Fruit fly (Drosophila melanogaster) whole organism, embryonic: ENCODE measurements around the gene CG5810.

Source experiments
- ATbp ChIP-seq: fragments of 200-800 bp; sonication (Bioruptor generic); optimal IDR thresholded peaks from 2 replicates; lab custom pipeline; 2017; ENCODE audit warnings: missing biosample characterization, mild to moderate bottlenecking, missing genetic modification characterization, missing genetic modification reagents
- Asciz ChIP-seq: fragments of 200-800 bp; sonication (Bioruptor generic); optimal IDR thresholded peaks from 2 replicates; lab custom pipeline; 2017; ENCODE audit warnings: missing biosample characterization, mild to moderate bottlenecking, missing genetic modification characterization, missing genetic modification reagents
- Bgb ChIP-seq: fragments of 200-800 bp; sonication (Bioruptor generic); IDR thresholded peaks from 2 replicates; pipeline ENCODE4 v1.3.6; 2022; ENCODE audit warnings: missing biosample characterization, missing genetic modification characterization; ENCODE audit not compliant: partially characterized antibody
- CG11093 ChIP-seq: fragments of 200-800 bp; sonication (Bioruptor generic); IDR thresholded peaks from 3 replicates; pipeline ENCODE4 v1.3.6; 2022; ENCODE audit warnings: missing biosample characterization, missing genetic modification characterization
- CG11398 ChIP-seq: fragments of 200-800 bp; sonication (Bioruptor generic); optimal IDR thresholded peaks from 2 replicates; lab custom pipeline; 2016; ENCODE audit warnings: missing biosample characterization, missing genetic modification characterization
- CG11695 ChIP-seq: fragments of 200-800 bp; sonication (Bioruptor generic); IDR thresholded peaks from 3 replicates; pipeline ENCODE4 v1.3.6; 2022; ENCODE audit warnings: missing biosample characterization, missing genetic modification characterization
- CG12769 ChIP-seq: fragments of 200-800 bp; sonication (Bioruptor generic); optimal IDR thresholded peaks from 2 replicates; lab custom pipeline; 2019; ENCODE audit warnings: missing biosample characterization, mild to moderate bottlenecking, missing genetic modification characterization, moderate library complexity
- CG13296 ChIP-seq: fragments of 200-800 bp; sonication (Bioruptor generic); optimal IDR thresholded peaks from 3 replicates; lab custom pipeline; 2018; ENCODE audit warnings: missing biosample characterization, mild to moderate bottlenecking, missing genetic modification characterization
- CG13424 ChIP-seq: fragments of 200-800 bp; sonication (Bioruptor generic); optimal IDR thresholded peaks from 2 replicates; lab custom pipeline; 2019; ENCODE audit warnings: missing biosample characterization, mild to moderate bottlenecking, missing genetic modification characterization, moderate library complexity
- CG14050 ChIP-seq: fragments of 200-800 bp; sonication (Bioruptor generic); IDR thresholded peaks from 3 replicates; pipeline ENCODE4 v1.3.6; 2022; ENCODE audit warnings: missing biosample characterization, missing genetic modification characterization
- CG14667 ChIP-seq: fragments of 200-800 bp; sonication (Bioruptor generic); IDR thresholded peaks from 2 replicates; pipeline ENCODE4 v1.3.6; 2022; ENCODE audit warnings: missing biosample characterization, missing genetic modification characterization
- CG1529 ChIP-seq: fragments of 200-800 bp; sonication (Bioruptor generic); optimal IDR thresholded peaks from 3 replicates; lab custom pipeline; 2018; ENCODE audit warnings: missing biosample characterization, missing genetic modification characterization
- CG15514 ChIP-seq: fragments of 200-800 bp; sonication (Bioruptor generic); optimal IDR thresholded peaks from 3 replicates; lab custom pipeline; 2017; ENCODE audit warnings: missing biosample characterization, missing genetic modification characterization, mild to moderate bottlenecking, moderate library complexity, missing genetic modification reagents
- CG17802 ChIP-seq: fragments of 200-800 bp; sonication (Bioruptor generic); optimal IDR thresholded peaks from 2 replicates; lab custom pipeline; 2018; ENCODE audit warnings: missing biosample characterization, mild to moderate bottlenecking, missing genetic modification characterization, moderate library complexity
- CG18011 ChIP-seq: fragments of 200-800 bp; sonication (Bioruptor generic); optimal IDR thresholded peaks from 2 replicates; lab custom pipeline; 2017; ENCODE audit warnings: missing biosample characterization, missing genetic modification characterization, mild to moderate bottlenecking, moderate library complexity, missing genotype
- CG2120 ChIP-seq: fragments of 200-800 bp; sonication (Bioruptor generic); optimal IDR thresholded peaks from 3 replicates; lab custom pipeline; 2016; ENCODE audit warnings: missing biosample characterization, missing genetic modification characterization
- CG2202 ChIP-seq: fragments of 200-800 bp; sonication (Bioruptor generic); optimal IDR thresholded peaks from 2 replicates; lab custom pipeline; 2018; ENCODE audit warnings: missing biosample characterization, mild to moderate bottlenecking, missing genetic modification characterization
- CG7271 ChIP-seq: fragments of 200-800 bp; sonication (Bioruptor generic); optimal IDR thresholded peaks from 2 replicates; lab custom pipeline; 2018; ENCODE audit warnings: missing biosample characterization, mild to moderate bottlenecking, missing genetic modification characterization, moderate library complexity
- CG7745 ChIP-seq: fragments of 200-800 bp; sonication (Bioruptor generic); optimal IDR thresholded peaks from 2 replicates; lab custom pipeline; 2018; ENCODE audit warnings: missing biosample characterization, mild to moderate bottlenecking, missing genetic modification characterization, moderate library complexity
- CG9932 ChIP-seq: fragments of 200-800 bp; sonication (Bioruptor generic); IDR thresholded peaks from 2 replicates; pipeline ENCODE4 v1.3.6; 2022; ENCODE audit warnings: missing biosample characterization, missing genetic modification characterization
- CkIIα-i1 ChIP-seq: fragments of 200-800 bp; sonication (Bioruptor generic); IDR thresholded peaks from 2 replicates; pipeline ENCODE4 v1.3.6; 2022; ENCODE audit warnings: missing biosample characterization, missing genetic modification characterization
- CoRest ChIP-seq: fragments of 200-800 bp; sonication (Bioruptor generic); optimal IDR thresholded peaks from 3 replicates; lab custom pipeline; 2018; ENCODE audit warnings: missing biosample characterization, mild to moderate bottlenecking, missing genetic modification characterization, moderate library complexity
- Dref ChIP-seq: fragments of 200-800 bp; sonication (Bioruptor generic); IDR thresholded peaks from 2 replicates; pipeline ENCODE4 v1.3.6; 2022; ENCODE audit warnings: missing biosample characterization, missing genetic modification characterization
- Fer2 ChIP-seq: fragments of 200-800 bp; sonication (Bioruptor generic); optimal IDR thresholded peaks from 2 replicates; lab custom pipeline; 2018; ENCODE audit warnings: missing biosample characterization, mild to moderate bottlenecking, missing genetic modification characterization, moderate library complexity
- Fer3 ChIP-seq: fragments of 200-800 bp; sonication (Bioruptor generic); optimal IDR thresholded peaks from 2 replicates; lab custom pipeline; 2018; ENCODE audit warnings: missing biosample characterization, mild to moderate bottlenecking, missing genetic modification characterization, moderate library complexity
- Hmx ChIP-seq: fragments of 200-800 bp; sonication (Bioruptor generic); optimal IDR thresholded peaks from 2 replicates; lab custom pipeline; 2016; ENCODE audit warnings: missing biosample characterization, missing genetic modification characterization
- Hr39 ChIP-seq: fragments of >200 bp; optimal IDR thresholded peaks from 2 replicates; lab custom pipeline; 2017
- Lpt ChIP-seq: fragments of >200 bp; optimal IDR thresholded peaks from 2 replicates; lab custom pipeline; 2018; ENCODE audit warnings: missing biosample characterization, missing genetic modification characterization
- MTF-1 ChIP-seq: fragments of 200-800 bp; sonication (Bioruptor generic); optimal IDR thresholded peaks from 2 replicates; lab custom pipeline; 2018; ENCODE audit warnings: missing biosample characterization, mild to moderate bottlenecking, missing genetic modification characterization, borderline replicate concordance
- Med ChIP-seq: fragments of 200-800 bp; sonication (Bioruptor generic); peaks from one replicate; lab custom pipeline; 2016; ENCODE audit warnings: missing biosample characterization, missing genetic modification characterization, mild to moderate bottlenecking, inconsistent platforms, moderate library complexity
- Rfx ChIP-seq: fragments of 200-800 bp; sonication (Bioruptor generic); IDR thresholded peaks from 2 replicates; pipeline ENCODE4 v1.3.6; 2022; ENCODE audit warnings: missing biosample characterization, missing genetic modification characterization
- Sry-δ ChIP-seq: fragments of 200-800 bp; sonication (Bioruptor generic); optimal IDR thresholded peaks from 2 replicates; lab custom pipeline; 2016; ENCODE audit warnings: missing biosample characterization, missing genetic modification characterization
- Ssrp ChIP-seq: fragments of 200-800 bp; sonication (Bioruptor generic); optimal IDR thresholded peaks from 2 replicates; lab custom pipeline; 2018; ENCODE audit warnings: missing biosample characterization, mild to moderate bottlenecking, missing genetic modification characterization, moderate library complexity
- Xrp1 ChIP-seq: fragments of 200-800 bp; sonication (Bioruptor generic); IDR thresholded peaks from 2 replicates; pipeline ENCODE4 v1.3.6; 2022; ENCODE audit warnings: missing biosample characterization, missing genetic modification characterization
- bcd ChIP-seq: fragments of 200-800 bp; sonication (Bioruptor generic); optimal IDR thresholded peaks from 2 replicates; lab custom pipeline; 2017; ENCODE audit warnings: missing biosample characterization, mild to moderate bottlenecking, missing genetic modification characterization
- fd3F ChIP-seq: fragments of 200-800 bp; sonication (Bioruptor generic); optimal IDR thresholded peaks from 2 replicates; lab custom pipeline; 2018; ENCODE audit warnings: missing biosample characterization, mild to moderate bottlenecking, missing genetic modification characterization, moderate library complexity
- jing ChIP-seq: fragments of 200-800 bp; sonication (Bioruptor generic); optimal IDR thresholded peaks from 2 replicates; lab custom pipeline; 2018; ENCODE audit warnings: missing biosample characterization, mild to moderate bottlenecking, missing genetic modification characterization
- lilli ChIP-seq: fragments of 200-800 bp; sonication (Bioruptor generic); optimal IDR thresholded peaks from 3 replicates; lab custom pipeline; 2016; ENCODE audit warnings: missing biosample characterization, missing genetic modification characterization
- mam ChIP-seq: fragments of 200-800 bp; sonication (Bioruptor generic); optimal IDR thresholded peaks from 3 replicates; lab custom pipeline; 2016; ENCODE audit warnings: missing biosample characterization, missing genetic modification characterization
- mirr ChIP-seq: fragments of 200-800 bp; sonication (Bioruptor generic); optimal IDR thresholded peaks from 3 replicates; lab custom pipeline; 2018; ENCODE audit warnings: missing biosample characterization, mild to moderate bottlenecking, missing genetic modification characterization
- p53 ChIP-seq: fragments of 200-800 bp; sonication (Bioruptor generic); optimal IDR thresholded peaks from 2 replicates; lab custom pipeline; 2016; ENCODE audit warnings: missing biosample characterization, missing genetic modification characterization
- run ChIP-seq: fragments of 200-800 bp; sonication (Bioruptor generic); optimal IDR thresholded peaks from 3 replicates; lab custom pipeline; 2018; ENCODE audit warnings: missing biosample characterization, mild to moderate bottlenecking, missing genetic modification characterization
- sens ChIP-seq: fragments of 200-800 bp; sonication (Bioruptor generic); peaks from one replicate; lab custom pipeline; 2016; ENCODE audit warnings: missing biosample characterization, missing genetic modification characterization
- slbo ChIP-seq: fragments of 200-800 bp; sonication (Bioruptor generic); IDR thresholded peaks from 2 replicates; pipeline ENCODE4 v1.3.6; 2022; ENCODE audit warnings: missing biosample characterization, missing genetic modification characterization
- z ChIP-seq: fragments of 200-800 bp; sonication (Bioruptor generic); IDR thresholded peaks from 3 replicates; pipeline ENCODE4 v1.3.6; 2022; ENCODE audit warnings: missing biosample characterization, missing genetic modification characterization
- zf30C ChIP-seq: fragments of 200-800 bp; sonication (Bioruptor generic); optimal IDR thresholded peaks from 3 replicates; lab custom pipeline; 2018; ENCODE audit warnings: missing biosample characterization, mild to moderate bottlenecking, missing genetic modification characterization

CG5810 gene

DNA sequence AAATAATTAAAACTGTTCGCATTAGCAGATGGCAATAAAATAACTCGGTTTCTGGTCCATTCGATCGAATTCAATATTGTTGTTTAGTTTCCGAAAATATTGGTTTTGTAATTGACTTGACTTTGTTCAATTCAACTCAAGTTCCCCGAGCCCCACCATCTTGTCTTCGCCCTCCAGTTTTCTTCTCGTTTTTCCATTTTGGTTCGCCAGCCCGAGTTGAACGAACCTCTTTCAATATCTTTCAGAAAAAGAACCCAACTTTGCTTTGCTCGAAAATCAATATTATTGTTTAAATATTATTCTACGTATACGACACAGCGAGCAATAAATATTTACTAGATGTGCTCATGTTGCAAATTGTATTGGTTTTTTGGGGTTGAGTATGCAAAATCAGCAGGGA is 4.9 kb upstream of the CG5810 start (continued):
- no peak for TF ChIP-seq CG7745 (tag; lab: Kevin White, UChicago)
- TF ChIP-seq Sry-δ (GFP tag; lab: Kevin White, UChicago), result no peak
- no peak for TF ChIP-seq Ssrp (tag; lab: Kevin White, UChicago)
- no peak for TF ChIP-seq CG14667 (GFP tag; lab: Robert Waterston, UW)
- peak; percentile 13 for TF ChIP-seq Fer2 (tag; lab: Kevin White, UChicago)
- no peak for TF ChIP-seq CG11093 (GFP tag; lab: Robert Waterston, UW)
- no peak for TF ChIP-seq CG18011 (GFP tag; lab: Kevin White, UChicago)
- TF ChIP-seq CG13424 (tag; lab: Kevin White, UChicago), result no peak
- TF ChIP-seq lilli (GFP tag; lab: Kevin White, UChicago), result no peak
- no peak for TF ChIP-seq jing (GFP tag; lab: Kevin White, UChicago)
- TF ChIP-seq Asciz (GFP tag; lab: Kevin White, UChicago), result no peak
- peak; percentile 24 for TF ChIP-seq Fer3 (tag; lab: Kevin White, UChicago)
- TF ChIP-seq MTF-1 (GFP tag; lab: Kevin White, UChicago), result peak; percentile 41
- TF ChIP-seq CkIIα-i1 (GFP tag; lab: Robert Waterston, UW), result no peak
- TF ChIP-seq ATbp (GFP tag; lab: Kevin White, UChicago), result no peak
- no peak for TF ChIP-seq CG11398 (GFP tag; lab: Kevin White, UChicago)
- TF ChIP-seq fd3F (GFP tag; lab: Kevin White, UChicago), result peak; percentile 44
- no peak for TF ChIP-seq CG14050 (GFP tag; lab: Robert Waterston, UW)
- TF ChIP-seq mirr, result peak; percentile 18
- TF ChIP-seq sens (GFP tag; lab: Kevin White, UChicago), result peak; percentile 80
- no peak for TF ChIP-seq mam (GFP tag; lab: Kevin White, UChicago)
- TF ChIP-seq bcd (GFP tag; lab: Kevin White, UChicago), result peak; percentile 8
- TF ChIP-seq Hr39 (lab: Kevin White, UChicago), result no peak
- no peak for TF ChIP-seq z
- 0 out of 2 replicates have a peak, but pooled peaks have one; percentile 22 for TF ChIP-seq Xrp1 (GFP tag; lab: Robert Waterston, UW)
- TF ChIP-seq run (tag; lab: Kevin White, UChicago), result no peak
- TF ChIP-seq Rfx (GFP tag; lab: Robert Waterston, UW), result peak; percentile 44; the same call in 1 of the 2 replicates
- no peak for TF ChIP-seq CG1529 (GFP tag; lab: Kevin White, UChicago)
- no peak for TF ChIP-seq Dref (GFP tag; lab: Robert Waterston, UW)
- TF ChIP-seq Bgb (GFP tag; lab: Robert Waterston, UW), result no peak
- no peak for TF ChIP-seq CG17802 (tag; lab: Kevin White, UChicago)
- peak; percentile 27 for TF ChIP-seq CG15514 (GFP tag; lab: Kevin White, UChicago)
- no peak for TF ChIP-seq CG7271 (tag; lab: Kevin White, UChicago)
- TF ChIP-seq CoRest (tag; lab: Kevin White, UChicago), result peak; percentile 5
- no peak for TF ChIP-seq Lpt
- TF ChIP-seq CG2202 (tag; lab: Kevin White, UChicago), result no peak
- no peak for TF ChIP-seq zf30C (GFP tag; lab: Kevin White, UChicago)
- peak; percentile 28 for TF ChIP-seq CG13296 (GFP tag; lab: Kevin White, UChicago)

DNA sequence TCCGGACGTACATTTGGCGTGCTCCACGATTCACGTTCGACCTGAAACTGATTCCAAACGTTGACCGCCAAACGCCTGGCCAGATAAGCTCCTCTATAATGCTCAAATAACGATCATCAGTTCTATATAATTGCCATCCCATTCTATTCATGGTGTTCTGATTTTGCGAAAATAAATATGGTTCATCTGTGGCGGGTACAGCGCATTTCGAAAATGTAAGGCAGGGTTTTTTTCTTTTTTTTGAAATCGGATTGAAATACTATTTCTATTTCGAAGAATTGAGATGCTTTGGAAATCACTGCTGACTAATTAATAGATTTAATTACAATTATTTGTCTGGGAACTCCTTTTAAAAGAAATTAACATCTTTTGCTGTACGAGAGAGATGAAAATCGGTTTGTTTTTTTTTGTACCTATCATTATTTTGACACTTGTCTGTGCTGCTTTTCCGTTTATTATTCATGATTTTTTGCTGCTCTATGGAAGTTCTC is 2.5 kb upstream of the CG5810 start, which contains the start of gene cDIP:
TSS of gene cDIP (minus strand) at position 51 of the 491 bp plus-strand sequence.
- TF ChIP-seq Hmx (GFP tag; lab: Kevin White, UChicago), result no peak
- TF ChIP-seq CG2120 (GFP tag; lab: Kevin White, UChicago), result peak; percentile 42
- peak; percentile 45; the same call in 1 of the 2 replicates for TF ChIP-seq Rfx (GFP tag; lab: Robert Waterston, UW)
- peak; percentile 16 for TF ChIP-seq Med (GFP tag; lab: Kevin White, UChicago)
- TF ChIP-seq p53 (GFP tag; lab: Kevin White, UChicago), result no peak
- peak; percentile 56 for TF ChIP-seq CG12769
- TF ChIP-seq slbo (GFP tag; lab: Robert Waterston, UW), result peak; percentile 50
- TF ChIP-seq CG11695 (GFP tag; lab: Robert Waterston, UW), result 0 out of 3 replicates have a peak, but pooled peaks have one; percentile 14
- peak; percentile 53 for TF ChIP-seq CG9932 (GFP tag; lab: Robert Waterston, UW)
